Worm (Caenorhabditis elegans) whole organism, L2 larva: Measurements from ENCODE around the gene srt-5.

ENCODE experiments used
- alr-1 ChIP-seq: fragments of 150-350 bp; optimal IDR thresholded peaks from 2 replicates; lab custom pipeline; 2014; ENCODE audit warnings: missing biosample characterization, missing genetic modification characterization
- elt-1 ChIP-seq: fragments of 150-350 bp; optimal IDR thresholded peaks from 2 replicates; lab custom pipeline; 2014; ENCODE audit warnings: missing biosample characterization, missing genetic modification characterization
- gmeb-1 ChIP-seq: fragments of 150-350 bp; optimal IDR thresholded peaks from 2 replicates; lab custom pipeline; 2014; ENCODE audit warnings: missing biosample characterization, missing genetic modification characterization
- lin-39 ChIP-seq: fragments of 150-350 bp; optimal IDR thresholded peaks from 2 replicates; lab custom pipeline; 2014; ENCODE audit warnings: missing biosample characterization, missing genetic modification reagents, missing genetic modification characterization
- nhr-11 ChIP-seq: fragments of 150-350 bp; optimal IDR thresholded peaks from 2 replicates; lab custom pipeline; 2014; ENCODE audit warnings: missing biosample characterization, missing genetic modification characterization
- nhr-129 ChIP-seq: fragments of 150-350 bp; optimal IDR thresholded peaks from 2 replicates; lab custom pipeline; 2014; ENCODE audit warnings: missing biosample characterization, missing genetic modification characterization
- nhr-237 ChIP-seq: fragments of 150-350 bp; optimal IDR thresholded peaks from 2 replicates; lab custom pipeline; 2014; ENCODE audit warnings: missing biosample characterization, missing genetic modification characterization
- nhr-77 ChIP-seq: fragments of 150-350 bp; optimal IDR thresholded peaks from 2 replicates; lab custom pipeline; 2014; ENCODE audit warnings: missing biosample characterization, missing genetic modification characterization
- unc-55 ChIP-seq: fragments of 150-350 bp; sonication (generic microtip); optimal IDR thresholded peaks from 3 replicates; lab custom pipeline; 2014; ENCODE audit warnings: missing biosample characterization, missing genetic modification reagents, missing genetic modification characterization
- unc-62 ChIP-seq: fragments of 150-350 bp; optimal IDR thresholded peaks from 2 replicates; lab custom pipeline; 2014; ENCODE audit warnings: missing biosample characterization, missing genetic modification reagents, missing genetic modification characterization
- zag-1 ChIP-seq: fragments of 150-350 bp; optimal IDR thresholded peaks from 2 replicates; lab custom pipeline; 2014; ENCODE audit warnings: missing biosample characterization, missing genetic modification characterization
- ztf-11 ChIP-seq: sonication (generic microtip); optimal IDR thresholded peaks from 2 replicates; lab custom pipeline; 2017; ENCODE audit warnings: missing biosample characterization, missing genetic modification characterization

ce11 chrV:3088768-3089167, 8.1 kb upstream of the srt-5 start, which contains the start of gene acs-21:
- TF ChIP-seq unc-55, result no peak
- no peak for TF ChIP-seq ztf-11
- TF ChIP-seq nhr-77 (tag; lab: Kevin White, UChicago), result no peak
- no peak for TF ChIP-seq nhr-237 (tag; lab: Kevin White, UChicago)
- TF ChIP-seq nhr-129 (tag; lab: Kevin White, UChicago), result no peak
- TF ChIP-seq gmeb-1 (tag; lab: Kevin White, UChicago), result no peak
- no peak for TF ChIP-seq unc-62 (GFP tag; lab: Kevin White, UChicago)
- no peak for TF ChIP-seq lin-39
- TF ChIP-seq elt-1 (tag; lab: Kevin White, UChicago), result no peak
- no peak for TF ChIP-seq nhr-11 (tag; lab: Kevin White, UChicago)
- no peak for TF ChIP-seq zag-1 (tag; lab: Kevin White, UChicago)
- TF ChIP-seq alr-1 (tag; lab: Kevin White, UChicago), result no peak
